Worm (Caenorhabditis elegans): ENCODE measurements around the gene K07H8.7.

Gene K07H8.7

DNA sequence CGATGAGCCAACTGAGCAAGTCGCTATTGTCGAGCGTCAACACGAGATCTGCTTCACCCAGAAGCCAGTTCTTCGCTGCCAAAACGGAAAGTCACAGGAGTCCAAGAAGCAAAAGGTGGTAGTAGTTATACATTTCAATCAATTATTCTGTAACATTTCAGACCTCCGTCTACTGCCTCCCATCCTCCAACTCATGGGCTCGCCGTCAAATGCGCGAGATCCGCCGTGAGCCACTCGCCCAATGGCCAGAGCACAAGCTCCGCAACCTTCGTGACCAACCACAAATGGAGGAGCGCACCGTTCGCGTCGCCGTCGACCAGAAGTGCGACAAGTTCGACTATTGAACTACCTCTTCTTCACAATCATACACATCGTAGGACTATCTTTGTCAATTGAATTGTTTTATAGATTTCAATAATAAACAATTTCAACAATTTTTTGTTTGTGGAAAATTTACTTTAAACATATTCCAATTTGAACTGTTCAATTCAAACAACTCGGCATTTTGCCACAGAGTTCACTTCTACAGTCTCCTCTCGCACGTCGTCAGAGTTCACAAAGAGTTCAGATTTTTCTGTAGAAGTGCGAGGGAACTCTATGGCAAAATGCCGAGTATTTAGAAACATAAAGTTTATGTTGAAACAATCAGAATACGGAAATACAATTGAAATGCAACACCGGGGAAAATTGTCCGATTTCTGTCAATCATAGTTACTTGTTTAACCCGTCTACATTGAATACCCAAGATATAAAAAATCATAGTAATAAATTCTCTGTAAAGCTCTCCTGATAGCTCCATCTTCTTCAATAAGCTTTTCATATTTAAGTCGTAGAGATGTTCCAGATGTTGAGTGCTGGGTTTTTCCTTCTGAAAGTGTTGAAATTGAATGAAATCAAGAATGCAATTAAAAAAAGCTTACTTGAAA, 6.5 kb upstream of the K07H8.7 start (continued):
- TF ChIP-seq ekl-4 (GFP tag; IDR thresholded peaks at IDR 0.05) (0 out of 2 replicates have a peak, but pooled peaks have one; percentile 38), C06A6.2 (GFP tag; conservative IDR thresholded peaks at IDR 0.05) (no peak), B0035.1 (tag; optimal IDR thresholded peaks at IDR 0.05) (no peak), ama-1 (optimal IDR thresholded peaks at IDR 0.05) (peak; percentile 7), ama-1 (GFP tag; optimal IDR thresholded peaks at IDR 0.05) (no peak), mcd-1 (GFP tag; IDR thresholded peaks at IDR 0.05) (0 out of 2 replicates have a peak, but pooled peaks have one; percentile 39), lsl-1 (GFP tag; optimal IDR thresholded peaks at IDR 0.05) (no peak), mel-28 (tag; optimal IDR thresholded peaks at IDR 0.05; ENCODE audit: borderline replicate concordance) (no peak), B0336.3 (GFP tag; IDR thresholded peaks at IDR 0.05) (peak; percentile 67), tbx-9 (tag; optimal IDR thresholded peaks at IDR 0.05; ENCODE audit: borderline replicate concordance) (no peak), nhr-120 (GFP tag; IDR thresholded peaks at IDR 0.05) (no peak), die-1 (tag; optimal IDR thresholded peaks at IDR 0.05) (no peak), rpc-1 (optimal IDR thresholded peaks at IDR 0.05) (no peak), rpc-1 (tag; optimal IDR thresholded peaks at IDR 0.05) (no peak), ztf-26 (tag; optimal IDR thresholded peaks at IDR 0.05) (no peak), ceh-40 (GFP tag; IDR thresholded peaks at IDR 0.05) (0 out of 2 replicates have a peak, but pooled peaks have one; percentile 65), hlh-26 (GFP tag; conservative IDR thresholded peaks at IDR 0.05) (no peak), ztf-28 (GFP tag; IDR thresholded peaks at IDR 0.05) (no peak; the same call in 1 of the 2 replicates), C17E4.6 (GFP tag; IDR thresholded peaks at IDR 0.05) (no peak), F39B2.1 (GFP tag; IDR thresholded peaks at IDR 0.05) (no peak), ztf-3 (GFP tag; optimal IDR thresholded peaks at IDR 0.05) (no peak), Y53F4B.3 (GFP tag; IDR thresholded peaks at IDR 0.05) (no peak), K12H6.12 (tag; optimal IDR thresholded peaks at IDR 0.05) (no peak), F33H1.4 (GFP tag; IDR thresholded peaks at IDR 0.05) (peak; percentile 8; the same call in 1 of the 2 replicates), nfya-2 (GFP tag; IDR thresholded peaks at IDR 0.05) (0 out of 2 replicates have a peak, but pooled peaks have one; percentile 68), aptf-2 (GFP tag; conservative IDR thresholded peaks at IDR 0.05) (no peak), ztf-22 (GFP tag; optimal IDR thresholded peaks at IDR 0.05) (peak; percentile 28), attf-5 (GFP tag; optimal IDR thresholded peaks at IDR 0.05) (peak; percentile 15), B0261.1 (tag; optimal IDR thresholded peaks at IDR 0.05) (no peak), F37B4.10 (GFP tag; IDR thresholded peaks at IDR 0.05) (no peak), nhr-80 (tag; optimal IDR thresholded peaks at IDR 0.05) (peak; percentile 76), hmg-1.2 (GFP tag; IDR thresholded peaks at IDR 0.05) (no peak; the same call in 1 of the 2 replicates), K11D2.4 (GFP tag; IDR thresholded peaks at IDR 0.05) (0 out of 2 replicates have a peak, but pooled peaks have one; percentile 8), mes-4 (tag; optimal IDR thresholded peaks at IDR 0.05) (no peak), lir-1 (GFP tag; conservative IDR thresholded peaks at IDR 0.05) (no peak), snpc-4 (GFP tag; optimal IDR thresholded peaks at IDR 0.05) (no peak), snpc-4 (tag; optimal IDR thresholded peaks at IDR 0.05) (peak in 1 of 4 experiments; percentile 7), F57C9.4 (tag; optimal IDR thresholded peaks at IDR 0.05) (no peak), T07F8.4 (tag; optimal IDR thresholded peaks at IDR 0.05) (no peak), ztf-25 (GFP tag; IDR thresholded peaks at IDR 0.05) (no peak), D2030.7 (GFP tag; IDR thresholded peaks at IDR 0.05) (no peak), F49E8.2 (tag; optimal IDR thresholded peaks at IDR 0.05; ENCODE audit: insufficient read depth) (no peak), dox-1 (GFP tag; IDR thresholded peaks at IDR 0.05) (no peak), tbp1 (GFP tag; optimal IDR thresholded peaks at IDR 0.05) (peak; percentile 32), unc-62 (GFP tag; optimal IDR thresholded peaks at IDR 0.05) (no peak), egrh-3 (GFP tag; IDR thresholded peaks at IDR 0.05) (peak; percentile 61; the same call in 1 of the 2 replicates), dpl-1 (GFP tag; optimal IDR thresholded peaks at IDR 0.05) (no peak), F23B12.7 (tag; optimal IDR thresholded peaks at IDR 0.05; ENCODE audit: insufficient read depth) (no peak)

All from whole organism, young adult.